Worm (Caenorhabditis elegans) whole organism, late embryonic: ENCODE results near the gene K09E2.3.

ENCODE experiments used
- ama-1 ChIP-seq: fragments of 150-350 bp; optimal IDR thresholded peaks from 2 replicates; lab custom pipeline; 2014
- ceh-19 ChIP-seq: fragments of 200-800 bp; sonication (Bioruptor generic); optimal IDR thresholded peaks from 2 replicates; lab custom pipeline; 2018; ENCODE audit warnings: mild to moderate bottlenecking, missing genetic modification characterization, missing compliant biosample characterization
- ceh-6 ChIP-seq: fragments of 200-800 bp; sonication (Bioruptor generic); optimal IDR thresholded peaks from 2 replicates; lab custom pipeline; 2018; ENCODE audit warnings: mild to moderate bottlenecking, missing genetic modification characterization, missing compliant biosample characterization
- dve-1 ChIP-seq: sonication (generic microtip); optimal IDR thresholded peaks from 2 replicates; lab custom pipeline; 2017; ENCODE audit warnings: antibody characterized with exemption, mild to moderate bottlenecking, missing genetic modification characterization, missing compliant biosample characterization
- fkh-10 ChIP-seq: fragments of 150-350 bp; optimal IDR thresholded peaks from 2 replicates; lab custom pipeline; 2014; ENCODE audit warnings: missing biosample characterization, missing genetic modification reagents, missing genetic modification characterization
- hlh-8 ChIP-seq: sonication (generic microtip); optimal IDR thresholded peaks from 2 replicates; lab custom pipeline; 2016; ENCODE audit warnings: missing genotype, missing genetic modification characterization, missing compliant biosample characterization
- mec-3 ChIP-seq: sonication (generic microtip); optimal IDR thresholded peaks from 2 replicates; lab custom pipeline; 2016; ENCODE audit warnings: borderline replicate concordance, missing genetic modification characterization, missing compliant biosample characterization
- nfya-1 ChIP-seq: sonication (generic microtip); optimal IDR thresholded peaks from 2 replicates; lab custom pipeline; 2017; ENCODE audit warnings: missing genetic modification characterization, mild to moderate bottlenecking, missing compliant biosample characterization, antibody characterized with exemption, moderate library complexity
- sdc-2 ChIP-seq: sonication (generic microtip); optimal IDR thresholded peaks from 2 replicates; lab custom pipeline; 2016; ENCODE audit warnings: missing genotype, missing genetic modification characterization, missing compliant biosample characterization
- ttx-3 ChIP-seq: sonication (generic microtip); optimal IDR thresholded peaks from 2 replicates; lab custom pipeline; 2016; ENCODE audit warnings: missing genetic modification reagents, missing genetic modification characterization, missing compliant biosample characterization

- TF ChIP-seq dve-1 (tag; lab: Kevin White, UChicago) (no peak), nfya-1 (tag; lab: Kevin White, UChicago) (no peak), ama-1 (lab: Kevin White, UChicago) (no peak), sdc-2 (tag; lab: Kevin White, UChicago) (no peak), hlh-8 (tag; lab: Kevin White, UChicago) (no peak), ttx-3 (tag; lab: Kevin White, UChicago) (no peak), mec-3 (no peak), fkh-10 (GFP tag; lab: Kevin White, UChicago) (no peak), ceh-19 (GFP tag; lab: Kevin White, UChicago) (no peak), ceh-6 (GFP tag; lab: Kevin White, UChicago) (no peak)
Measured at ce11 chrX:8723127-8723600, 50.3 kb downstream of the K09E2.3 start, which contains the start of gene tnt-2.
